Comparison of ENCODE assay signal across 1 fruit fly cellular context in genomic region chr3L:1730873-1731272, dm6.
A peak's percentile ranks its signal among the peaks of the same experiment; 100 is the strongest.
TF ChIP-seq lines count a peak whose summit lies in the region.

Gene drpr, minus strand, starts transcription at chr3L:1731107.

TF ChIP-seq in whole organism, embryonic, 481 proteins besides CTCF, POLR2A, EP300 and RAD21 (continued from another document and continues in another):
- TF ChIP-seq CG42726 (GFP tag; IDR thresholded peaks at IDR 0.05; lab: Robert Waterston, UW; ENCODE audit: partially characterized antibody) (peak; percentile 46; the same call in 1 of the 2 replicates), trem (tag; optimal IDR thresholded peaks at IDR 0.05; lab: Kevin White, UChicago) (peak; percentile 54), az2 (GFP tag; optimal IDR thresholded peaks at IDR 0.05; lab: Kevin White, UChicago) (no peak), vvl (GFP tag; IDR thresholded peaks at IDR 0.05; lab: Robert Waterston, UW) (peak; percentile 61), sc (optimal IDR thresholded peaks at IDR 0.05; lab: Kevin White, UChicago) (no peak), sc (GFP tag; optimal IDR thresholded peaks at IDR 0.05; lab: Kevin White, UChicago) (no peak), zen (tag; optimal IDR thresholded peaks at IDR 0.05; lab: Kevin White, UChicago) (peak; percentile 41), HLH4C (GFP tag; IDR thresholded peaks at IDR 0.05; lab: Robert Waterston, UW; ENCODE audit: partially characterized antibody) (0 out of 3 replicates have a peak, but pooled peaks have one; percentile 35), esg (GFP tag; conservative IDR thresholded peaks at IDR 0.05; lab: Robert Waterston, UW) (no peak), CG9932 (GFP tag; IDR thresholded peaks at IDR 0.05; lab: Robert Waterston, UW) (0 out of 2 replicates have a peak, but pooled peaks have one; percentile 16), CG2712 (tag; optimal IDR thresholded peaks at IDR 0.05; lab: Kevin White, UChicago) (peak; percentile 46), kni (GFP tag; optimal IDR thresholded peaks at IDR 0.05; lab: Kevin White, UChicago) (peak; percentile 2), CG14710 (tag; optimal IDR thresholded peaks at IDR 0.05; lab: Kevin White, UChicago) (peak; percentile 74), mld (GFP tag; IDR thresholded peaks at IDR 0.05; lab: Robert Waterston, UW; ENCODE audit: partially characterized antibody) (peak; percentile 19; the same call in 1 of the 3 replicates), chm (GFP tag; IDR thresholded peaks at IDR 0.05; lab: Robert Waterston, UW) (peak; percentile 53; the same call in 1 of the 2 replicates), CG7786 (GFP tag; optimal IDR thresholded peaks at IDR 0.05; lab: Kevin White, UChicago) (no peak), mirr (GFP tag; optimal IDR thresholded peaks at IDR 0.05; lab: Kevin White, UChicago) (peak; percentile 7), CG12299 (tag; optimal IDR thresholded peaks at IDR 0.05; lab: Kevin White, UChicago) (peak; percentile 81), CG17385 (GFP tag; optimal IDR thresholded peaks at IDR 0.05; lab: Kevin White, UChicago) (peak; percentile 48), CG14441 (GFP tag; IDR thresholded peaks at IDR 0.05; lab: Robert Waterston, UW) (peak; percentile 14; the same call in 1 of the 2 replicates), CG12391 (tag; optimal IDR thresholded peaks at IDR 0.05; lab: Kevin White, UChicago) (peak; percentile 26), CG1647 (GFP tag; optimal IDR thresholded peaks at IDR 0.05; lab: Kevin White, UChicago) (no peak), scrt (GFP tag; optimal IDR thresholded peaks at IDR 0.05; lab: Kevin White, UChicago) (peak; percentile 31), phol (tag; optimal IDR thresholded peaks at IDR 0.05; lab: Kevin White, UChicago) (peak; percentile 20), odd (GFP tag; optimal IDR thresholded peaks at IDR 0.05; lab: Kevin White, UChicago) (peak; percentile 51), eve (GFP tag; optimal IDR thresholded peaks at IDR 0.05; lab: Kevin White, UChicago) (no peak), Dip3 (GFP tag; optimal IDR thresholded peaks at IDR 0.05; lab: Kevin White, UChicago) (no peak), Opbp (GFP tag; IDR thresholded peaks at IDR 0.05; lab: Robert Waterston, UW; ENCODE audit: partially characterized antibody) (no peak), BtbVII (GFP tag; optimal IDR thresholded peaks at IDR 0.05; lab: Kevin White, UChicago) (peak; percentile 43), YL-1 (GFP tag; optimal IDR thresholded peaks at IDR 0.05; lab: Kevin White, UChicago) (peak; percentile 83), z (GFP tag; IDR thresholded peaks at IDR 0.05; lab: Robert Waterston, UW) (peak; percentile 78), MBD-R2 (GFP tag; IDR thresholded peaks at IDR 0.05; lab: Robert Waterston, UW) (peak; percentile 86), Hey (tag; optimal IDR thresholded peaks at IDR 0.05; lab: Kevin White, UChicago) (no peak), Ets97D (GFP tag; optimal IDR thresholded peaks at IDR 0.05; lab: Kevin White, UChicago) (peak; percentile 68), CG11504 (tag; optimal IDR thresholded peaks at IDR 0.05; lab: Kevin White, UChicago) (peak; percentile 42), Mad (GFP tag; optimal IDR thresholded peaks at IDR 0.05; lab: Kevin White, UChicago) (peak; percentile 3), abd-A (tag; optimal IDR thresholded peaks at IDR 0.05; lab: Kevin White, UChicago) (peak; percentile 42), CG34376 (GFP tag; optimal IDR thresholded peaks at IDR 0.05; lab: Kevin White, UChicago) (peak; percentile 13), CG13775 (GFP tag; optimal IDR thresholded peaks at IDR 0.05; lab: Kevin White, UChicago) (peak; percentile 33), Eip74EF (GFP tag; optimal IDR thresholded peaks at IDR 0.05; lab: Kevin White, UChicago) (peak in 1 of 2 experiments; percentile 22), Rfx (GFP tag; IDR thresholded peaks at IDR 0.05; lab: Robert Waterston, UW) (peak; percentile 10; the same call in 1 of the 2 replicates), CG15696 (tag; optimal IDR thresholded peaks at IDR 0.05; lab: Kevin White, UChicago) (peak; percentile 4), Sry-β (GFP tag; optimal IDR thresholded peaks at IDR 0.05; lab: Kevin White, UChicago) (peak; percentile 48), ac (GFP tag; optimal IDR thresholded peaks at IDR 0.05; lab: Kevin White, UChicago) (no peak), D19B (GFP tag; optimal IDR thresholded peaks at IDR 0.05; lab: Kevin White, UChicago) (no peak), CG10462 (GFP tag; optimal IDR thresholded peaks at IDR 0.05; lab: Kevin White, UChicago) (no peak), Dp (GFP tag; optimal IDR thresholded peaks at IDR 0.05; lab: Kevin White, UChicago) (peak; percentile 71), CG33557 (GFP tag; optimal IDR thresholded peaks at IDR 0.05; lab: Kevin White, UChicago) (peak; percentile 13), Dref (GFP tag; IDR thresholded peaks at IDR 0.05; lab: Robert Waterston, UW) (peak; percentile 34), CG15601 (tag; optimal IDR thresholded peaks at IDR 0.05; lab: Kevin White, UChicago) (peak; percentile 11), Ravus (GFP tag; IDR thresholded peaks at IDR 0.05; lab: Robert Waterston, UW) (no peak), Jarid2 (GFP tag; optimal IDR thresholded peaks at IDR 0.05; lab: Kevin White, UChicago) (peak; percentile 85), CG6791 (GFP tag; IDR thresholded peaks at IDR 0.05; lab: Robert Waterston, UW; ENCODE audit: partially characterized antibody) (peak; percentile 6; the same call in 1 of the 3 replicates), trh (GFP tag; optimal IDR thresholded peaks at IDR 0.05; lab: Kevin White, UChicago) (no peak), Sox100B (GFP tag; optimal IDR thresholded peaks at IDR 0.05; lab: Kevin White, UChicago) (peak; percentile 24), caup (GFP tag; optimal IDR thresholded peaks at IDR 0.05; lab: Kevin White, UChicago; ENCODE audit: severe bottlenecking) (peak; percentile 21), gem (tag; optimal IDR thresholded peaks at IDR 0.05; lab: Kevin White, UChicago) (peak; percentile 11), CG8765 (GFP tag; IDR thresholded peaks at IDR 0.05; lab: Robert Waterston, UW) (no peak), E2f1 (GFP tag; IDR thresholded peaks at IDR 0.05; lab: Robert Waterston, UW) (no peak), nom (GFP tag; optimal IDR thresholded peaks at IDR 0.05; lab: Kevin White, UChicago) (peak; percentile 53), CG30020 (tag; optimal IDR thresholded peaks at IDR 0.05; lab: Kevin White, UChicago) (peak; percentile 34), Deaf1 (tag; optimal IDR thresholded peaks at IDR 0.05; lab: Kevin White, UChicago) (peak; percentile 25), CG8388 (GFP tag; optimal IDR thresholded peaks at IDR 0.05; lab: Kevin White, UChicago) (peak; percentile 18), eyg (GFP tag; optimal IDR thresholded peaks at IDR 0.05; lab: Kevin White, UChicago) (peak; percentile 6), sob (GFP tag; IDR thresholded peaks at IDR 0.05; lab: Robert Waterston, UW) (0 out of 2 replicates have a peak, but pooled peaks have one; percentile 14), Fer1 (GFP tag; optimal IDR thresholded peaks at IDR 0.05; lab: Kevin White, UChicago) (peak; percentile 57), Bgb (GFP tag; IDR thresholded peaks at IDR 0.05; lab: Robert Waterston, UW; ENCODE audit: partially characterized antibody) (peak; percentile 36; the same call in 1 of the 2 replicates), CG17186 (GFP tag; optimal IDR thresholded peaks at IDR 0.05; lab: Kevin White, UChicago) (peak; percentile 11), GATAe (GFP tag; conservative IDR thresholded peaks at IDR 0.05; lab: Robert Waterston, UW) (no peak), ken (GFP tag; IDR thresholded peaks at IDR 0.05; lab: Robert Waterston, UW) (0 out of 3 replicates have a peak, but pooled peaks have one; percentile 3), row (GFP tag; IDR thresholded peaks at IDR 0.05; lab: Robert Waterston, UW) (peak; percentile 79), NFAT (GFP tag; IDR thresholded peaks at IDR 0.05; lab: Robert Waterston, UW) (peak; percentile 40; the same call in 1 of the 2 replicates), wek (GFP tag; optimal IDR thresholded peaks at IDR 0.05; lab: Kevin White, UChicago) (peak; percentile 30), CG9797 (GFP tag; optimal IDR thresholded peaks at IDR 0.05; lab: Kevin White, UChicago) (peak; percentile 95), D19A (tag; optimal IDR thresholded peaks at IDR 0.05; lab: Kevin White, UChicago) (peak; percentile 26), CG4424 (GFP tag; optimal IDR thresholded peaks at IDR 0.05; lab: Kevin White, UChicago) (no peak), pho (GFP tag; optimal IDR thresholded peaks at IDR 0.05; lab: Kevin White, UChicago) (no peak), maf-S (GFP tag; optimal IDR thresholded peaks at IDR 0.05; lab: Kevin White, UChicago) (peak; percentile 18), CG3281 (GFP tag; optimal IDR thresholded peaks at IDR 0.05; lab: Kevin White, UChicago) (peak; percentile 16), zf30C (GFP tag; optimal IDR thresholded peaks at IDR 0.05; lab: Kevin White, UChicago) (peak; percentile 23), CG7556 (GFP tag; optimal IDR thresholded peaks at IDR 0.05; lab: Kevin White, UChicago) (no peak), HmgZ (tag; optimal IDR thresholded peaks at IDR 0.05; lab: Kevin White, UChicago) (peak; percentile 51), NK7.1 (GFP tag; optimal IDR thresholded peaks at IDR 0.05; lab: Kevin White, UChicago) (peak; percentile 11), CG15514 (GFP tag; optimal IDR thresholded peaks at IDR 0.05; lab: Kevin White, UChicago) (peak; percentile 82), Hmr (GFP tag; optimal IDR thresholded peaks at IDR 0.05; lab: Kevin White, UChicago) (peak; percentile 41), CG10431 (GFP tag; optimal IDR thresholded peaks at IDR 0.05; lab: Kevin White, UChicago) (peak; percentile 17), nerfin-1 (tag; optimal IDR thresholded peaks at IDR 0.05; lab: Kevin White, UChicago) (peak; percentile 21), gcm (GFP tag; optimal IDR thresholded peaks at IDR 0.05; lab: Kevin White, UChicago) (peak; percentile 18), nau (GFP tag; optimal IDR thresholded peaks at IDR 0.05; lab: Kevin White, UChicago) (peak; percentile 43), HLHmδ (GFP tag; optimal IDR thresholded peaks at IDR 0.05; lab: Kevin White, UChicago) (peak; percentile 19), pzg (GFP tag; optimal IDR thresholded peaks at IDR 0.05; lab: Kevin White, UChicago) (peak; percentile 90), CG12769 (tag; optimal IDR thresholded peaks at IDR 0.05; lab: Kevin White, UChicago) (peak; percentile 11), exex (tag; optimal IDR thresholded peaks at IDR 0.05; lab: Kevin White, UChicago) (peak; percentile 19), Stat92E (GFP tag; optimal IDR thresholded peaks at IDR 0.05; lab: Kevin White, UChicago) (peak in 1 of 3 experiments; percentile 60), CG8281 (tag; optimal IDR thresholded peaks at IDR 0.05; lab: Kevin White, UChicago) (no peak), CG18764 (GFP tag; optimal IDR thresholded peaks at IDR 0.05; lab: Kevin White, UChicago) (no peak), Hr51 (GFP tag; optimal IDR thresholded peaks at IDR 0.05; lab: Kevin White, UChicago) (no peak), sug (tag; optimal IDR thresholded peaks at IDR 0.05; lab: Kevin White, UChicago) (peak; percentile 22), CG34422 (GFP tag; IDR thresholded peaks at IDR 0.05; lab: Robert Waterston, UW) (peak; percentile 71), zfh1 (GFP tag; IDR thresholded peaks at IDR 0.05; lab: Robert Waterston, UW) (0 out of 3 replicates have a peak, but pooled peaks have one; percentile 10), CG12659 (GFP tag; optimal IDR thresholded peaks at IDR 0.05; lab: Kevin White, UChicago) (peak; percentile 78), bbx (GFP tag; IDR thresholded peaks at IDR 0.05; lab: Robert Waterston, UW; ENCODE audit: partially characterized antibody) (peak; percentile 66), CG1603 (tag; optimal IDR thresholded peaks at IDR 0.05; lab: Kevin White, UChicago) (peak; percentile 79), CG12744 (GFP tag; optimal IDR thresholded peaks at IDR 0.05; lab: Kevin White, UChicago) (no peak), amos (GFP tag; IDR thresholded peaks at IDR 0.05; lab: Robert Waterston, UW; ENCODE audit: partially characterized antibody) (peak; percentile 54; the same call in 1 of the 2 replicates), ci (GFP tag; IDR thresholded peaks at IDR 0.05; lab: Robert Waterston, UW) (peak; percentile 61; the same call in 2 of the 3 replicates), sens (GFP tag; lab: Kevin White, UChicago) (peak; percentile 84), Pdp1 (GFP tag; optimal IDR thresholded peaks at IDR 0.05; lab: Kevin White, UChicago) (peak in 1 of 2 experiments; percentile 45), CG17802 (tag; optimal IDR thresholded peaks at IDR 0.05; lab: Kevin White, UChicago) (no peak), CHES-1-like (GFP tag; optimal IDR thresholded peaks at IDR 0.05; lab: Kevin White, UChicago) (peak; percentile 19), crc (GFP tag; optimal IDR thresholded peaks at IDR 0.05; lab: Kevin White, UChicago) (no peak), MESR4 (GFP tag; optimal IDR thresholded peaks at IDR 0.05; lab: Kevin White, UChicago) (peak; percentile 79), Med (GFP tag; lab: Kevin White, UChicago) (peak; percentile 90), Scr (GFP tag; IDR thresholded peaks at IDR 0.05; lab: Robert Waterston, UW; ENCODE audit: partially characterized antibody) (peak; percentile 21; the same call in 1 of the 2 replicates), CG3995 (GFP tag; optimal IDR thresholded peaks at IDR 0.05; lab: Kevin White, UChicago) (peak; percentile 99), CG4707 (GFP tag; optimal IDR thresholded peaks at IDR 0.05; lab: Kevin White, UChicago) (peak; percentile 54), BEAF-32 (GFP tag; optimal IDR thresholded peaks at IDR 0.05; lab: Kevin White, UChicago) (peak; percentile 32), chinmo (GFP tag; IDR thresholded peaks at IDR 0.05; lab: Robert Waterston, UW; ENCODE audit: partially characterized antibody) (peak; percentile 84; the same call in 2 of the 4 replicates), CG17568 (GFP tag; optimal IDR thresholded peaks at IDR 0.05; lab: Kevin White, UChicago) (peak; percentile 73), ttk (GFP tag; IDR thresholded peaks at IDR 0.05; lab: Robert Waterston, UW) (no peak), CG16813 (GFP tag; IDR thresholded peaks at IDR 0.05; lab: Robert Waterston, UW; ENCODE audit: partially characterized antibody) (0 out of 3 replicates have a peak, but pooled peaks have one; percentile 38), Dad (GFP tag; optimal IDR thresholded peaks at IDR 0.05; lab: Kevin White, UChicago) (no peak), CG2678 (tag; optimal IDR thresholded peaks at IDR 0.05; lab: Kevin White, UChicago) (peak; percentile 8), grau (tag; optimal IDR thresholded peaks at IDR 0.05; lab: Kevin White, UChicago) (peak; percentile 27), Drgx (GFP tag; IDR thresholded peaks at IDR 0.05; lab: Robert Waterston, UW) (peak; percentile 15; the same call in 1 of the 2 replicates), CG17361 (GFP tag; IDR thresholded peaks at IDR 0.05; lab: Robert Waterston, UW) (peak; percentile 26; the same call in 1 of the 3 replicates)
